Fruit fly (Drosophila melanogaster) whole organism, embryonic: ENCODE results near the gene prt.

Source experiments
- Bteb2 ChIP-seq: fragments of 200-800 bp; sonication (Bioruptor generic); optimal IDR thresholded peaks from 2 replicates; lab custom pipeline; 2016; ENCODE audit warnings: missing biosample characterization, missing genetic modification characterization
- CG11456 ChIP-seq: fragments of 200-800 bp; sonication (Bioruptor generic); IDR thresholded peaks from 3 replicates; pipeline ENCODE4 v1.3.6; 2022; ENCODE audit warnings: missing biosample characterization, missing genetic modification characterization
- CG12071 ChIP-seq: fragments of 200-800 bp; sonication (Bioruptor generic); optimal IDR thresholded peaks from 3 replicates; lab custom pipeline; 2018; ENCODE audit warnings: missing biosample characterization, mild to moderate bottlenecking, missing genetic modification characterization
- CG12299 ChIP-seq: fragments of 200-800 bp; sonication (Bioruptor generic); optimal IDR thresholded peaks from 2 replicates; lab custom pipeline; 2018; ENCODE audit warnings: missing biosample characterization, mild to moderate bottlenecking, missing genetic modification characterization
- CG12744 ChIP-seq: fragments of 200-800 bp; sonication (Bioruptor generic); optimal IDR thresholded peaks from 2 replicates; lab custom pipeline; 2016; ENCODE audit warnings: missing biosample characterization, missing genetic modification characterization
- CG13287 ChIP-seq: fragments of 200-800 bp; sonication (Bioruptor generic); IDR thresholded peaks from 2 replicates; pipeline ENCODE4 v1.3.6; 2022; ENCODE audit warnings: missing biosample characterization, missing genetic modification characterization; ENCODE audit not compliant: partially characterized antibody
- CG14441 ChIP-seq: fragments of 200-800 bp; sonication (Bioruptor generic); IDR thresholded peaks from 2 replicates; pipeline ENCODE4 v1.3.6; 2022; ENCODE audit warnings: missing biosample characterization, missing genetic modification characterization
- CG17802 ChIP-seq: fragments of 200-800 bp; sonication (Bioruptor generic); optimal IDR thresholded peaks from 2 replicates; lab custom pipeline; 2018; ENCODE audit warnings: missing biosample characterization, mild to moderate bottlenecking, missing genetic modification characterization, moderate library complexity
- CG18599 ChIP-seq: fragments of 200-800 bp; sonication (Bioruptor generic); optimal IDR thresholded peaks from 3 replicates; lab custom pipeline; 2017; ENCODE audit warnings: missing biosample characterization, missing genetic modification characterization, mild to moderate bottlenecking, moderate library complexity, missing genetic modification reagents
- CG18619 ChIP-seq: fragments of 200-800 bp; sonication (Bioruptor generic); optimal IDR thresholded peaks from 3 replicates; lab custom pipeline; 2017; ENCODE audit warnings: missing biosample characterization, mild to moderate bottlenecking, missing genetic modification characterization
- CG31224 ChIP-seq: fragments of 200-800 bp; sonication (Bioruptor generic); IDR thresholded peaks from 2 replicates; pipeline ENCODE4 v1.3.6; 2022; ENCODE audit warnings: missing biosample characterization, missing genetic modification characterization
- CG32772 ChIP-seq: fragments of 200-800 bp; sonication (Bioruptor generic); IDR thresholded peaks from 2 replicates; pipeline ENCODE4 v1.3.6; 2022; ENCODE audit warnings: missing biosample characterization, missing genetic modification characterization
- CG8359 ChIP-seq: fragments of 200-800 bp; sonication (Bioruptor generic); optimal IDR thresholded peaks from 2 replicates; lab custom pipeline; 2017; ENCODE audit warnings: missing biosample characterization, mild to moderate bottlenecking, missing genetic modification characterization, borderline replicate concordance
- CG9727 ChIP-seq: fragments of 200-800 bp; sonication (Bioruptor generic); optimal IDR thresholded peaks from 3 replicates; lab custom pipeline; 2017; ENCODE audit warnings: missing biosample characterization, mild to moderate bottlenecking, missing genetic modification characterization
- CG9797 ChIP-seq: fragments of 200-800 bp; sonication (Bioruptor generic); optimal IDR thresholded peaks from 3 replicates; lab custom pipeline; 2018; ENCODE audit warnings: missing biosample characterization, mild to moderate bottlenecking, missing genetic modification characterization
- Ets97D ChIP-seq: fragments of 200-800 bp; sonication (Bioruptor generic); optimal IDR thresholded peaks from 3 replicates; lab custom pipeline; 2016; ENCODE audit warnings: missing biosample characterization, missing genetic modification characterization
- Gug ChIP-seq: fragments of 200-800 bp; sonication (Bioruptor generic); IDR thresholded peaks from 4 replicates; pipeline ENCODE4 v1.3.6; 2022; ENCODE audit warnings: missing biosample characterization, missing genetic modification characterization
- H15 ChIP-seq: fragments of 200-800 bp; sonication (Bioruptor generic); IDR thresholded peaks from 3 replicates; pipeline ENCODE4 v1.3.6; 2022; ENCODE audit warnings: missing biosample characterization, missing genetic modification characterization
- Jarid2 ChIP-seq: fragments of 200-800 bp; sonication (Bioruptor generic); optimal IDR thresholded peaks from 3 replicates; lab custom pipeline; 2017; ENCODE audit warnings: mild to moderate bottlenecking, missing biosample characterization, missing genetic modification reagents, missing genetic modification characterization
- Mad ChIP-seq: fragments of 200-800 bp; sonication (Bioruptor generic); optimal IDR thresholded peaks from 2 replicates; lab custom pipeline; 2016; ENCODE audit warnings: missing biosample characterization, missing genetic modification characterization
- Max ChIP-seq: fragments of 200-800 bp; sonication (Bioruptor generic); optimal IDR thresholded peaks from 2 replicates; lab custom pipeline; 2016; ENCODE audit warnings: missing biosample characterization, mild to moderate bottlenecking, missing genetic modification characterization
- Med ChIP-seq: fragments of 200-800 bp; sonication (Bioruptor generic); peaks from one replicate; lab custom pipeline; 2016; ENCODE audit warnings: missing biosample characterization, missing genetic modification characterization, mild to moderate bottlenecking, inconsistent platforms, moderate library complexity
- Mes4 ChIP-seq: fragments of 200-800 bp; sonication (Bioruptor generic); optimal IDR thresholded peaks from 2 replicates; lab custom pipeline; 2016; ENCODE audit warnings: missing biosample characterization, missing genetic modification characterization
- PHDP ChIP-seq: fragments of 200-800 bp; sonication (Bioruptor generic); optimal IDR thresholded peaks from 3 replicates; lab custom pipeline; 2018; ENCODE audit warnings: missing biosample characterization, mild to moderate bottlenecking, missing genetic modification characterization, moderate library complexity
- Poxn ChIP-seq: fragments of 200-800 bp; sonication (Bioruptor generic); IDR thresholded peaks from 2 replicates; pipeline ENCODE4 v1.3.6; 2022; ENCODE audit warnings: missing biosample characterization, missing genetic modification characterization
- Scr ChIP-seq: fragments of 200-800 bp; sonication (Bioruptor generic); IDR thresholded peaks from 2 replicates; pipeline ENCODE4 v1.3.6; 2022; ENCODE audit warnings: missing biosample characterization, missing genetic modification characterization; ENCODE audit not compliant: partially characterized antibody
- Sry-δ ChIP-seq: fragments of 200-800 bp; sonication (Bioruptor generic); optimal IDR thresholded peaks from 2 replicates; lab custom pipeline; 2016; ENCODE audit warnings: missing biosample characterization, missing genetic modification characterization
- Usf ChIP-seq: fragments of 200-800 bp; sonication (Bioruptor generic); optimal IDR thresholded peaks from 2 replicates; lab custom pipeline; 2017; ENCODE audit warnings: missing genotype, missing biosample characterization, missing genetic modification characterization
- ara ChIP-seq: fragments of 200-800 bp; sonication (Bioruptor generic); IDR thresholded peaks from 2 replicates; pipeline ENCODE4 v1.3.6; 2022; ENCODE audit warnings: missing biosample characterization, missing genetic modification characterization
- ato ChIP-seq: fragments of 200-800 bp; sonication (Bioruptor generic); IDR thresholded peaks from 2 replicates; pipeline ENCODE4 v1.3.6; 2022; ENCODE audit warnings: missing biosample characterization, missing genetic modification characterization; ENCODE audit not compliant: partially characterized antibody
- bcd ChIP-seq: fragments of 200-800 bp; sonication (Bioruptor generic); optimal IDR thresholded peaks from 2 replicates; lab custom pipeline; 2017; ENCODE audit warnings: missing biosample characterization, mild to moderate bottlenecking, missing genetic modification characterization
- disco-r ChIP-seq: fragments of 200-800 bp; sonication (Bioruptor generic); optimal IDR thresholded peaks from 2 replicates; lab custom pipeline; 2016; ENCODE audit warnings: missing biosample characterization, missing genetic modification characterization
- en ChIP-seq: fragments of 200-800 bp; sonication (Bioruptor generic); optimal IDR thresholded peaks from 2 replicates; lab custom pipeline; 2016; ENCODE audit warnings: missing biosample characterization, missing genetic modification characterization
- ewg ChIP-seq: fragments of 200-800 bp; sonication (Bioruptor generic); optimal IDR thresholded peaks from 3 replicates; lab custom pipeline; 2017; ENCODE audit warnings: mild to moderate bottlenecking, missing biosample characterization, missing genetic modification reagents, missing genetic modification characterization
- gfzf ChIP-seq: fragments of 200-800 bp; sonication (Bioruptor generic); optimal IDR thresholded peaks from 2 replicates; lab custom pipeline; 2016; ENCODE audit warnings: missing biosample characterization, mild to moderate bottlenecking, missing genetic modification characterization, moderate library complexity
- hth ChIP-seq: fragments of >200 bp; optimal IDR thresholded peaks from 2 replicates; lab custom pipeline; 2017; ENCODE audit warnings: inconsistent platforms
- jigr1 ChIP-seq: fragments of 200-800 bp; sonication (Bioruptor generic); IDR thresholded peaks from 3 replicates; pipeline ENCODE4 v1.3.6; 2022; ENCODE audit warnings: missing biosample characterization, missing genetic modification characterization
- jumu ChIP-seq: fragments of 200-800 bp; sonication (Bioruptor generic); optimal IDR thresholded peaks from 3 replicates; lab custom pipeline; 2016; ENCODE audit warnings: missing biosample characterization, missing genetic modification characterization
- knrl ChIP-seq: fragments of 200-800 bp; sonication (Bioruptor generic); IDR thresholded peaks from 3 replicates; pipeline ENCODE4 v1.3.6; 2022; ENCODE audit warnings: missing biosample characterization, missing genetic modification characterization; ENCODE audit not compliant: partially characterized antibody
- onecut ChIP-seq: fragments of 200-800 bp; sonication (Bioruptor generic); IDR thresholded peaks from 2 replicates; pipeline ENCODE4 v1.3.6; 2022; ENCODE audit warnings: missing biosample characterization, missing genetic modification characterization
- pb ChIP-seq: fragments of 200-800 bp; sonication (Bioruptor generic); optimal IDR thresholded peaks from 3 replicates; lab custom pipeline; 2016; ENCODE audit warnings: missing biosample characterization, missing genetic modification characterization
- sc ChIP-seq, 3 experiments: fragments of >200 bp in 2 of 3; fragments of 200-800 bp in 1 of 3; sonication (Bioruptor generic) in 1 of 3; optimal IDR thresholded peaks; 2 replicates in 2 of 3; 3 replicates in 1 of 3; lab custom pipeline; 2017; ENCODE audit warnings: mild to moderate bottlenecking in 1 of 3, missing biosample characterization in 1 of 3, missing genetic modification characterization in 1 of 3, missing genetic modification reagents in 1 of 3
- scrt ChIP-seq: fragments of 200-800 bp; sonication (Bioruptor generic); optimal IDR thresholded peaks from 2 replicates; lab custom pipeline; 2018; ENCODE audit warnings: missing biosample characterization, mild to moderate bottlenecking, missing genetic modification characterization, moderate library complexity
- sens ChIP-seq: fragments of 200-800 bp; sonication (Bioruptor generic); peaks from one replicate; lab custom pipeline; 2016; ENCODE audit warnings: missing biosample characterization, missing genetic modification characterization
- sim ChIP-seq: fragments of 200-800 bp; sonication (Bioruptor generic); IDR thresholded peaks from 2 replicates; pipeline ENCODE4 v1.3.6; 2022; ENCODE audit warnings: missing biosample characterization, missing genetic modification characterization
- tio ChIP-seq: fragments of 200-800 bp; sonication (Bioruptor generic); optimal IDR thresholded peaks from 2 replicates; lab custom pipeline; 2017; ENCODE audit warnings: missing biosample characterization, missing genetic modification characterization, inconsistent platforms
- vfl ChIP-seq: fragments of 200-800 bp; sonication (Bioruptor generic); optimal IDR thresholded peaks from 2 replicates; lab custom pipeline; 2016; ENCODE audit warnings: missing biosample characterization, missing genetic modification characterization
- zen ChIP-seq: fragments of 200-800 bp; sonication (Bioruptor generic); optimal IDR thresholded peaks from 3 replicates; lab custom pipeline; 2018; ENCODE audit warnings: missing biosample characterization, mild to moderate bottlenecking, missing genetic modification characterization, moderate library complexity

The prt gene

DNA sequence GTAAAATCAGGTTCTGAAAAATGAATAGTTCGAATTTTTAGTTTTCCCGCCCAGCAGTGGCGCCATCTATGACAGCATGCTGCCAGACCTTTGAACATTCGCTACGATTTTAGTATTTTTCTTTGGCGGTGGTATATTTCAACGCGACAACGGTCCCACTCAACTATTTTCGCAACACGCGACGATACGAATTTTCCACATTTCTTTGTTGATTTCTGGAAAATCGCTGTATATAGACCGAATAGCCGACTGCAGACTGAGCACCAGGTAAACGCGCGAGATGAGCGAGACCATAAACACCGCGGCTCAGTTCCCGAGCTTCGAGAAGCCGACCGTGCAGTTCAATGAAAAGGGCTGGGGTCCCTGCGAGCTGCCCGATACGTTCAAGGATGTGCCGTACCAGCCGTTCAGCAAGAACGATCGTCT, 18.9 kb downstream of the prt start, which contains the start of gene eIF3d1 (continued):
- TF ChIP-seq jigr1, result no peak
- peak; percentile 19 for TF ChIP-seq bcd (GFP tag; lab: Kevin White, UChicago)
- TF ChIP-seq CG9727 (GFP tag; lab: Kevin White, UChicago), result no peak
- TF ChIP-seq CG14441 (GFP tag; lab: Robert Waterston, UW), result peak; percentile 17; the same call in 1 of the 2 replicates
- TF ChIP-seq Mad, result peak; percentile 54
- no peak for TF ChIP-seq CG12299 (tag; lab: Kevin White, UChicago)
- TF ChIP-seq Bteb2 (GFP tag; lab: Kevin White, UChicago), result no peak
- no peak for TF ChIP-seq zen (tag; lab: Kevin White, UChicago)
- TF ChIP-seq onecut (GFP tag; lab: Robert Waterston, UW), result no peak
- peak; percentile 48 for TF ChIP-seq Sry-δ
- peak; percentile 25 for TF ChIP-seq Scr
- TF ChIP-seq Poxn (GFP tag; lab: Robert Waterston, UW), result no peak
- peak; percentile 77 for TF ChIP-seq sens
- TF ChIP-seq CG18599 (GFP tag; lab: Kevin White, UChicago), result no peak
- TF ChIP-seq CG9797 (GFP tag; lab: Kevin White, UChicago), result peak; percentile 99
- TF ChIP-seq CG13287 (GFP tag; lab: Robert Waterston, UW), result peak; percentile 37; the same call in 1 of the 2 replicates
- TF ChIP-seq Gug (GFP tag; lab: Robert Waterston, UW), result no peak
- TF ChIP-seq Ets97D (GFP tag; lab: Kevin White, UChicago), result peak; percentile 77
- TF ChIP-seq CG17802 (tag; lab: Kevin White, UChicago), result no peak
- no peak for TF ChIP-seq hth (lab: Kevin White, UChicago)
- TF ChIP-seq Med (GFP tag; lab: Kevin White, UChicago), result peak; percentile 92
- TF ChIP-seq ato (GFP tag; lab: Robert Waterston, UW), result no peak
- TF ChIP-seq gfzf (GFP tag; lab: Kevin White, UChicago), result peak; percentile 89

DNA sequence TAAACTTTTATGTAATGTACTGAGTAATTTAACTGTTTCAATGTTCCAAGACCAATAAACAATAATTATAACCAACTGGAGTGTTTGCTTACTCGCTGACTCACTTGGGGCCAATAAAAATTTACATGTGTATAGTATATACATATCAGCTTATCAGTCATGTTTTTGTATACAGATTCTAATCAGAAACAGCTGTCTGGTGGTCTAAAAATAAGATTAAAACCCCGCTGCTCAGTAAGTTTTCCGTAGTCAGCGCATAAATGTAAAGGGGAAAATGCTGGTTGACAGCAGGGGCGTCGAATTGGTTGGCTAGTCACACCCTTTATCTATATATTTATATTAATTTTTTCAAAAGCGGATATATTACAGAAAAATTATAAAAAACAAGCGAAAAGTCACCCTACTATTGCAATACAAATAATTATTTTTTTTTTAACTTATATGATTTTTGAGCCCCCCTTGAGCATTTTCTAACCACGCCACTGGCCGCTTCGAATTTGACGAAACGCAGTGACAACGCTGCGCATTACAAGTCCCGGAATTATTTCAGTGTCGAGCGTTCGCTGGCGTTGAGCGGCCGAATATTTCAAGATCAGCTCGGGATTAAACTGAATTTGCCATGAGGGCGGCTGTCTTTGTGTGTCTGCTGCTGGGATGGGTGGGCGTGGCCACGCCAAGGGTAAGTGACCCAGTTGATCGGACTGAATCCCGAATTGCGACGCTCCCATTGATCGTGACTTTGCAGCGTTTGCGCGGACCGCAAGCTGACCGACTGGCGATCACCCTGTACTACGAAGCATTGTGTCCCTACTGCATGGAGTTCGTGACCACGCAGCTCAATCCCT, 20.3 kb downstream of the prt start, which contains the start of gene GILT2:
Gene GILT2, plus strand, starts transcription at position 547 of the 845 bp plus-strand sequence.
- peak; percentile 89 for TF ChIP-seq CG18619 (GFP tag; lab: Kevin White, UChicago)
- peak; percentile 86 for TF ChIP-seq H15 (GFP tag; lab: Robert Waterston, UW)
- peak; percentile 82 for TF ChIP-seq scrt (GFP tag; lab: Kevin White, UChicago)
- peak; percentile 81 for TF ChIP-seq CG8359 (GFP tag; lab: Kevin White, UChicago)
- peak; percentile 49 for TF ChIP-seq CG12744
- TF ChIP-seq sim (GFP tag; lab: Robert Waterston, UW), result peak; percentile 91
- TF ChIP-seq pb (GFP tag; lab: Kevin White, UChicago), result no peak
- TF ChIP-seq ewg (GFP tag; lab: Kevin White, UChicago), result peak; percentile 83
- TF ChIP-seq CG32772 (GFP tag; lab: Robert Waterston, UW), result peak; percentile 90
- peak; percentile 63 for TF ChIP-seq CG12071 (GFP tag; lab: Kevin White, UChicago)
- TF ChIP-seq jumu, result no peak
- peak; percentile 85 for TF ChIP-seq CG31224
- TF ChIP-seq CG11456 (GFP tag; lab: Robert Waterston, UW), result peak; percentile 85
- peak; percentile 88 for TF ChIP-seq onecut (GFP tag; lab: Robert Waterston, UW)
- TF ChIP-seq PHDP (tag; lab: Kevin White, UChicago), result peak; percentile 96
- peak; percentile 77 for TF ChIP-seq tio (GFP tag; lab: Kevin White, UChicago)
- TF ChIP-seq Jarid2 (GFP tag; lab: Kevin White, UChicago), result peak; percentile 71
- TF ChIP-seq Usf (GFP tag; lab: Kevin White, UChicago), result peak; percentile 69
- TF ChIP-seq ara (GFP tag; lab: Robert Waterston, UW), result peak; percentile 92
- no peak for TF ChIP-seq sc (optimal IDR thresholded peaks at IDR 0.05; lab: Kevin White, UChicago)
- TF ChIP-seq sc (GFP tag; optimal IDR thresholded peaks at IDR 0.05; lab: Kevin White, UChicago), result peak; percentile 80
- peak; percentile 48 for TF ChIP-seq vfl (GFP tag; lab: Kevin White, UChicago)
- TF ChIP-seq en (GFP tag; lab: Kevin White, UChicago), result no peak
- no peak for TF ChIP-seq disco-r (GFP tag; lab: Kevin White, UChicago)
- peak; percentile 7 for TF ChIP-seq Mes4 (GFP tag; lab: Kevin White, UChicago)
- peak; percentile 90 for TF ChIP-seq Max
- no peak for TF ChIP-seq knrl (GFP tag; lab: Robert Waterston, UW)
